Fruit fly (Drosophila melanogaster) ovary, adult (tissue): ENCODE data around the gene Gpdh1.

Experiments used
- CG17801 ChIP-seq: fragments of 200-800 bp; optimal IDR thresholded peaks from 2 replicates; lab custom pipeline; 2019; ENCODE audit warnings: missing biosample characterization, mild to moderate bottlenecking, missing genetic modification characterization, moderate library complexity; ENCODE audit not compliant: partially characterized antibody

Gene Gpdh1

dm6 chr2L:5944305-5945282, 1.2 kb downstream of the Gpdh1 start:
- TF ChIP-seq CG17801 (GFP tag; lab: Kevin White, UChicago), result no peak

- no peak for TF ChIP-seq CG17801 (GFP tag; lab: Kevin White, UChicago)
Measured at dm6 chr2L:5945651-5946547, 2.5 kb downstream of the Gpdh1 start.

dm6 chr2L:5946728-5947127, 3.3 kb downstream of the Gpdh1 start:
- TF ChIP-seq CG17801 (GFP tag; lab: Kevin White, UChicago), result peak; percentile 50

dm6 chr2L:5947504-5947903, 4.1 kb downstream of the Gpdh1 start:
- TF ChIP-seq CG17801 (GFP tag; lab: Kevin White, UChicago), result no peak

- peak; percentile 9 for TF ChIP-seq CG17801 (GFP tag; lab: Kevin White, UChicago)
Measured at dm6 chr2L:5948775-5949526, 5.5 kb downstream of the Gpdh1 start, which contains the start of gene CG9044. TSS of gene CG9044 (plus strand) at chr2L:5949450.

dm6 chr2L:5956153-5956552, 12.7 kb downstream of the Gpdh1 start, which contains the start of gene CG13999:
TSS of gene CG13999 (minus strand) at chr2L:5956466.
- no peak for TF ChIP-seq CG17801 (GFP tag; lab: Kevin White, UChicago)

- peak; percentile 23 for TF ChIP-seq CG17801 (GFP tag; lab: Kevin White, UChicago)
Measured at dm6 chr2L:5956706-5957105, 13.3 kb downstream of the Gpdh1 start, which contains the start of the genes CG13998 and Vm26Ab. TSS of gene CG13998 (minus strand) at chr2L:5956819. TSS of gene Vm26Ab (plus strand) at chr2L:5957004.

dm6 chr2L:5958581-5959177, 15.2 kb downstream of the Gpdh1 start, which contains the start of gene Vm26Ac:
TSS of gene Vm26Ac (minus strand) at chr2L:5958631.
- TF ChIP-seq CG17801 (GFP tag; lab: Kevin White, UChicago), result no peak

dm6 chr2L:5959863-5960658, 16.6 kb downstream of the Gpdh1 start, which contains the start of gene Vm26Aa:
TSS of gene Vm26Aa (minus strand) at chr2L:5960340.
- TF ChIP-seq CG17801 (GFP tag; lab: Kevin White, UChicago), result no peak

- TF ChIP-seq CG17801 (GFP tag; lab: Kevin White, UChicago), result no peak
Measured at dm6 chr2L:5961169-5961918, 17.9 kb downstream of the Gpdh1 start.

dm6 chr2L:5963251-5963650, 19.8 kb downstream of the Gpdh1 start:
- no peak for TF ChIP-seq CG17801 (GFP tag; lab: Kevin White, UChicago)

dm6 chr2L:5964211-5964610, 20.8 kb downstream of the Gpdh1 start:
- TF ChIP-seq CG17801 (GFP tag; lab: Kevin White, UChicago), result no peak
